Fruit fly (Drosophila melanogaster) whole organism, prepupa: Measurements from ENCODE around the gene capt.

Experiments
- CG10631 ChIP-seq: fragments of 200-800 bp; sonication (Bioruptor generic); optimal IDR thresholded peaks from 2 replicates; lab custom pipeline; 2016; ENCODE audit warnings: missing biosample characterization, missing genetic modification characterization
- CG10669 ChIP-seq: fragments of 200-800 bp; sonication (Bioruptor generic); optimal IDR thresholded peaks from 3 replicates; lab custom pipeline; 2018; ENCODE audit warnings: missing biosample characterization, mild to moderate bottlenecking, missing genetic modification characterization, moderate library complexity
- CG16779 ChIP-seq: fragments of 200-800 bp; sonication (Bioruptor generic); optimal IDR thresholded peaks from 3 replicates; lab custom pipeline; 2017; ENCODE audit warnings: missing biosample characterization, mild to moderate bottlenecking, missing genetic modification characterization
- CG3032 ChIP-seq: fragments of 200-800 bp; optimal IDR thresholded peaks from 2 replicates; lab custom pipeline; 2019; ENCODE audit warnings: missing biosample characterization, mild to moderate bottlenecking, missing genetic modification characterization, moderate library complexity
- CG31627 ChIP-seq: fragments of 200-800 bp; sonication (Bioruptor generic); optimal IDR thresholded peaks from 3 replicates; lab custom pipeline; 2016; ENCODE audit warnings: missing biosample characterization, missing genetic modification characterization
- CG32006 ChIP-seq: fragments of 200-800 bp; sonication (Bioruptor generic); optimal IDR thresholded peaks from 3 replicates; lab custom pipeline; 2017; ENCODE audit warnings: missing biosample characterization, mild to moderate bottlenecking, missing genetic modification characterization
- CG6792 ChIP-seq: fragments of 200-800 bp; sonication (Bioruptor generic); optimal IDR thresholded peaks from 3 replicates; lab custom pipeline; 2016; ENCODE audit warnings: missing biosample characterization, missing genetic modification characterization
- CG8119 ChIP-seq: fragments of 200-800 bp; sonication (Bioruptor generic); IDR thresholded peaks from 3 replicates; pipeline ENCODE4 v1.3.6; 2022; ENCODE audit warnings: missing biosample characterization, missing genetic modification characterization
- Hr39 ChIP-seq: fragments of 200-800 bp; sonication (Bioruptor generic); optimal IDR thresholded peaks from 2 replicates; lab custom pipeline; 2016; ENCODE audit warnings: missing biosample characterization, missing genetic modification characterization
- dsx ChIP-seq: fragments of 200-800 bp; optimal IDR thresholded peaks from 3 replicates; lab custom pipeline; 2019; ENCODE audit warnings: missing biosample characterization, mild to moderate bottlenecking, missing genetic modification characterization, moderate library complexity; ENCODE audit not compliant: poor library complexity, severe bottlenecking
- eg ChIP-seq: fragments of 200-800 bp; sonication (Bioruptor generic); IDR thresholded peaks from 3 replicates; pipeline ENCODE4 v1.3.6; 2022; ENCODE audit warnings: missing biosample characterization, missing genetic modification characterization
- esn ChIP-seq: fragments of 200-800 bp; sonication (Bioruptor generic); optimal IDR thresholded peaks from 2 replicates; lab custom pipeline; 2016; ENCODE audit warnings: missing biosample characterization, mild to moderate bottlenecking, missing genetic modification characterization, moderate library complexity
- fd59A ChIP-seq: fragments of 200-800 bp; sonication (Bioruptor generic); optimal IDR thresholded peaks from 2 replicates; lab custom pipeline; 2017; ENCODE audit warnings: missing biosample characterization, mild to moderate bottlenecking, missing genetic modification characterization, missing genetic modification reagents
- fkh ChIP-seq: fragments of 200-800 bp; sonication (Bioruptor generic); optimal IDR thresholded peaks from 3 replicates; lab custom pipeline; 2017; ENCODE audit warnings: missing biosample characterization, mild to moderate bottlenecking, missing genetic modification characterization, moderate library complexity
- net ChIP-seq: fragments of 200-800 bp; sonication (Bioruptor generic); optimal IDR thresholded peaks from 3 replicates; lab custom pipeline; 2016; ENCODE audit warnings: missing biosample characterization, missing genetic modification characterization
- svp ChIP-seq: fragments of 200-800 bp; sonication (Bioruptor generic); peaks from one replicate; lab custom pipeline; 2016; ENCODE audit warnings: missing biosample characterization, missing genetic modification characterization
- vri ChIP-seq: fragments of 200-800 bp; sonication (Bioruptor generic); optimal IDR thresholded peaks from 3 replicates; lab custom pipeline; 2016; ENCODE audit warnings: missing biosample characterization, mild to moderate bottlenecking, missing genetic modification characterization

Gene capt

DNA sequence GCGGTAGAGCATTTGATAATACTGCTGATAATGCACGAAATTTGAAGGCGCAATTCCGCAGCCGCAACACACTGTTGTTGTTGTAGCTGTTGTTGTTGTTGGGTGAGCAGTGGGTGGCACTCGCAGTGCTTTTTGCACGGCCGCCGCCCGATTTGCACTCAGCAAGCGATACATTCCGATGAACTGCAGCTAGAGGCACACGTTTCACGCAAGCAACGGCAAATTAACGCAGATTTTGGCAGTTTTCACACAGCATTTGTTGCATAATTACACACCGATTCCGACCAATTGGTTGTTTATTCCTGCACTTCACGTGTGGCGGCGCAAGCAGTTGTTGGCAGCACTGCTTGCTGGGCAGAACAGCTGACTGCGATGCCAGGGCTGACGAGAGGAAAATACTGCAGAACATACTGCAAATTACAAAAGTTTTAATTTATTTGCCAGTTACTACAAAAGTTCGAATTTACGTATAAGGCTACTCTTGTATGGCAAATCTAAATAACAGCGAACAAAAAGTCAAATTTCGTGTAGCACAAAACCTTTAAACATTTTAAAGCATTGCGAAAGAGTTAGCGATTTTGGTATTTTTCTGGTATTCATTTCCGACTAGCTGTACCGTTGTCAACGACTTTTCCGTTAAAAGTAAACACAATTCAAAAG lies 49.9 kb downstream of the capt start, which contains the start of the genes PolrMT and CG14339:
Gene PolrMT, minus strand, starts transcription at position 345 of the 660 bp plus-strand sequence.
Gene CG14339, plus strand, starts transcription at position 512 of the 660 bp plus-strand sequence.
- TF ChIP-seq fd59A (GFP tag; lab: Kevin White, UChicago) (no peak), fkh (GFP tag; lab: Kevin White, UChicago) (peak; percentile 64), dsx (GFP tag; lab: Kevin White, UChicago) (no peak), Hr39 (GFP tag; lab: Kevin White, UChicago) (peak; percentile 0), CG31627 (GFP tag; lab: Kevin White, UChicago) (peak; percentile 13), CG6792 (GFP tag; lab: Kevin White, UChicago) (no peak), vri (GFP tag; lab: Kevin White, UChicago) (peak; percentile 85), esn (GFP tag; lab: Kevin White, UChicago) (peak; percentile 47), CG3032 (tag; lab: Kevin White, UChicago) (peak; percentile 1)

DNA sequence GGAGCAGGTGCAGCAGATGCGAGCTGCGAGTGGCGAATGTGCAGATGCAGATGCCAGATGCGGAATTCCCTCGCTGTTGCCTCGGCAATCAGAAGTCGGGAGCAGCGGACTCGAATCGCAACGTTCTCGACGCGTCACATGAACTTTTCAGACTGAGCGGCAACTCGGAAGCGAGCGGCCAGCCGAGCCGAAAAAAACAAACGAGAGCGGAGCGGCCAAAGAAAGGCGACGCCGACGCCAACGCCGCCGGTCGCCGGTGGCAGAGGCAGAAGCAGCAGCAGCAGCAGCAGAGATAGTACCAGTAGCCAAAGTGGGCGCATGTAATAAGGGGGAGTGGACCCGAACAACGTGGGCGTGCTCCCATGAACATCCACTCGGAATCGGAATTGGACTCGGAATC lies 55.7 kb downstream of the capt start, which contains the start of gene CG4629:
Gene CG4629, minus strand, starts transcription at position 156 of the 400 bp plus-strand sequence.
- no peak for TF ChIP-seq CG10631 (GFP tag; lab: Kevin White, UChicago)
- no peak for TF ChIP-seq CG10669 (GFP tag; lab: Kevin White, UChicago)
- peak; percentile 19; the same call in 1 of the 3 replicates for TF ChIP-seq CG8119
- TF ChIP-seq svp, result peak; percentile 90
- peak; percentile 9 for TF ChIP-seq CG16779 (tag; lab: Kevin White, UChicago)
- no peak for TF ChIP-seq CG32006 (GFP tag; lab: Kevin White, UChicago)
- peak; percentile 65 for TF ChIP-seq eg (GFP tag; lab: Robert Waterston, UW)
- TF ChIP-seq net (GFP tag; lab: Kevin White, UChicago), result peak; percentile 77
- TF ChIP-seq, all 60 proteins: peak for 5
